Worm (Caenorhabditis elegans) whole organism, mixed stage, embryonic: Measurements from ENCODE around the gene F43G6.10.
A peak's percentile ranks its signal among the peaks of the same experiment; 100 is the strongest.

ENCODE experiments used
- M03D4.4 ChIP-seq: sonication (generic microtip); optimal IDR thresholded peaks from 2 replicates; lab custom pipeline; 2017; ENCODE audit warnings: mild to moderate bottlenecking, missing genetic modification characterization, missing compliant biosample characterization
- bed-3 ChIP-seq: fragments of 200-800 bp; sonication (Bioruptor generic); optimal IDR thresholded peaks from 3 replicates; lab custom pipeline; 2018; ENCODE audit warnings: mild to moderate bottlenecking, missing genetic modification characterization, moderate library complexity, missing compliant biosample characterization
- ceh-39 ChIP-seq: fragments of 150-350 bp; optimal IDR thresholded peaks from 2 replicates; lab custom pipeline; 2014; ENCODE audit warnings: missing biosample characterization, missing genetic modification characterization
- ceh-43 ChIP-seq: fragments of 200-800 bp; sonication (Bioruptor generic); optimal IDR thresholded peaks from 2 replicates; lab custom pipeline; 2018; ENCODE audit warnings: mild to moderate bottlenecking, missing genetic modification characterization, moderate library complexity, missing compliant biosample characterization
- ceh-83 ChIP-seq: fragments of 200-800 bp; sonication (Bioruptor generic); optimal IDR thresholded peaks from 2 replicates; lab custom pipeline; 2018; ENCODE audit warnings: mild to moderate bottlenecking, missing genetic modification characterization, missing compliant biosample characterization
- ces-1 ChIP-seq: fragments of 150-350 bp; optimal IDR thresholded peaks from 2 replicates; lab custom pipeline; 2014; ENCODE audit warnings: missing biosample characterization, missing genetic modification reagents, missing genetic modification characterization
- cnd-1 ChIP-seq: fragments of 200-800 bp; sonication (Bioruptor generic); optimal IDR thresholded peaks from 2 replicates; lab custom pipeline; 2018; ENCODE audit warnings: mild to moderate bottlenecking, missing genetic modification characterization, missing compliant biosample characterization
- drap-1 ChIP-seq: fragments of 200-800 bp; sonication (Bioruptor generic); optimal IDR thresholded peaks from 3 replicates; lab custom pipeline; 2018; ENCODE audit warnings: mild to moderate bottlenecking, missing genetic modification characterization, missing compliant biosample characterization
- elt-1 ChIP-seq: sonication (generic microtip); optimal IDR thresholded peaks from 2 replicates; lab custom pipeline; 2017; ENCODE audit warnings: missing genetic modification characterization, mild to moderate bottlenecking, missing compliant biosample characterization, antibody characterized with exemption, moderate library complexity, borderline replicate concordance; ENCODE audit not compliant: insufficient read depth
- elt-3 ChIP-seq: fragments of 150-350 bp; optimal IDR thresholded peaks from 2 replicates; lab custom pipeline; 2014; ENCODE audit warnings: missing biosample characterization, missing genetic modification characterization
- ham-2 ChIP-seq: fragments of 200-800 bp; sonication (Bioruptor generic); optimal IDR thresholded peaks from 2 replicates; lab custom pipeline; 2018; ENCODE audit warnings: mild to moderate bottlenecking, missing genetic modification characterization, missing compliant biosample characterization
- lin-13 ChIP-seq: fragments of 150-350 bp; optimal IDR thresholded peaks from 2 replicates; lab custom pipeline; 2014; ENCODE audit warnings: missing biosample characterization, missing genetic modification characterization
- lin-32 ChIP-seq: fragments of 200-800 bp; sonication (Bioruptor generic); optimal IDR thresholded peaks from 2 replicates; lab custom pipeline; 2018; ENCODE audit warnings: mild to moderate bottlenecking, missing genetic modification characterization, missing compliant biosample characterization
- lsy-2 ChIP-seq: fragments of 150-350 bp; optimal IDR thresholded peaks from 2 replicates; lab custom pipeline; 2014; ENCODE audit warnings: missing biosample characterization, missing genetic modification characterization
- mep-1 ChIP-seq: fragments of 150-350 bp; optimal IDR thresholded peaks from 2 replicates; lab custom pipeline; 2017; ENCODE audit warnings: missing biosample characterization, missing genetic modification reagents, missing genetic modification characterization, inconsistent platforms
- mls-2 ChIP-seq: sonication (generic microtip); optimal IDR thresholded peaks from 2 replicates; lab custom pipeline; 2016; ENCODE audit warnings: mild to moderate bottlenecking, missing genetic modification characterization, moderate library complexity, missing compliant biosample characterization
- nhr-2 ChIP-seq: fragments of 150-350 bp; optimal IDR thresholded peaks from 2 replicates; lab custom pipeline; 2014; ENCODE audit warnings: missing biosample characterization, missing genetic modification characterization
- nhr-237 ChIP-seq: fragments of 150-350 bp; optimal IDR thresholded peaks from 2 replicates; lab custom pipeline; 2014; ENCODE audit warnings: missing biosample characterization, missing genetic modification characterization
- nhr-76 ChIP-seq: sonication (generic microtip); optimal IDR thresholded peaks from 2 replicates; lab custom pipeline; 2017; ENCODE audit warnings: missing biosample characterization, missing genetic modification characterization
- pha-4 ChIP-seq: fragments of 150-350 bp; optimal IDR thresholded peaks from 2 replicates; lab custom pipeline; 2018; ENCODE audit warnings: missing biosample characterization, missing genetic modification reagents, missing genetic modification characterization
- sem-2 ChIP-seq: fragments of 200-800 bp; sonication (Bioruptor generic); optimal IDR thresholded peaks from 2 replicates; lab custom pipeline; 2018; ENCODE audit warnings: mild to moderate bottlenecking, missing genetic modification characterization, missing compliant biosample characterization
- snpc-4 ChIP-seq: fragments of 150-350 bp; optimal IDR thresholded peaks from 2 replicates; lab custom pipeline; 2014; ENCODE audit warnings: missing biosample characterization, missing genetic modification characterization
- sptf-1 ChIP-seq: sonication (generic microtip); optimal IDR thresholded peaks from 2 replicates; lab custom pipeline; 2017; ENCODE audit warnings: mild to moderate bottlenecking, missing genetic modification characterization, moderate library complexity, missing compliant biosample characterization
- tbx-8 ChIP-seq: fragments of 200-800 bp; sonication (Bioruptor generic); optimal IDR thresholded peaks from 2 replicates; lab custom pipeline; 2018; ENCODE audit warnings: mild to moderate bottlenecking, missing genetic modification characterization, moderate library complexity, missing compliant biosample characterization
- unc-120 ChIP-seq: sonication (generic microtip); optimal IDR thresholded peaks from 2 replicates; lab custom pipeline; 2017; ENCODE audit warnings: missing genetic modification characterization, missing compliant biosample characterization; ENCODE audit not compliant: poor library complexity, severe bottlenecking
- unc-39 ChIP-seq: fragments of 150-350 bp; optimal IDR thresholded peaks from 2 replicates; lab custom pipeline; 2014; ENCODE audit warnings: missing biosample characterization, missing genetic modification characterization
- unc-62 ChIP-seq: fragments of 150-350 bp; optimal IDR thresholded peaks from 2 replicates; lab custom pipeline; 2014; ENCODE audit warnings: missing biosample characterization, missing genetic modification reagents, missing genetic modification characterization
- zip-8 ChIP-seq: fragments of 150-350 bp; optimal IDR thresholded peaks from 2 replicates; lab custom pipeline; 2014; ENCODE audit warnings: missing biosample characterization, missing genetic modification characterization

Gene F43G6.10

DNA sequence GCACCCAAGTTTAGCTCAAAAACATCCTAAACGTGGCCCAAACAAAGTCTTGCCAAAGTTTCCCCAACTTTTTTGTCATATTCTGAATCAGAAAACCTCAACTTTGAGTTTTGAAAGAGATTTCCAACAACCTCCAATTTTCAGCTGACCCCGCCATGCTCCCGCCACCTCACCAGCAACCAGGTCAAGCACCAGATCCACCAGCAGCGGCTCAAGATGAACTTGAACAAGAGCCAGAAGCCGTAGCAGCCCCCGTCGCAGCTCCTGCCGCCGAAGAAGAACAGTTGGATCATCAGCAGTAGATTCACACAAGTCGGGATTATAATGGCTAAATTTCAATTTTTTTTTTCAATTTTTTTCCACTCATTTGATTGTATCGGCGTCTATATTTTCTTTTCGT lies 2.1 kb downstream of the F43G6.10 start:
- TF ChIP-seq mep-1 (no peak), drap-1 (GFP tag; lab: Kevin White, UChicago) (no peak), cnd-1 (tag; lab: Kevin White, UChicago) (no peak), elt-1 (tag; lab: Kevin White, UChicago) (no peak), nhr-2 (tag; lab: Kevin White, UChicago) (no peak), unc-39 (tag; lab: Kevin White, UChicago) (no peak), lin-32 (GFP tag; lab: Kevin White, UChicago) (no peak), zip-8 (no peak), sptf-1 (tag; lab: Kevin White, UChicago) (no peak), bed-3 (no peak), ceh-39 (no peak), tbx-8 (no peak)
- TF ChIP-seq, all 35 proteins: peak for 0

ce11 chrII:11813895-11814369 lies 4.8 kb downstream of the F43G6.10 start, which contains the start of gene F43G6.8:
F43G6.8 (minus strand) TSS chrII:11814092.
- TF ChIP-seq unc-62 (GFP tag; lab: Kevin White, UChicago) (no peak), unc-120 (tag; lab: Kevin White, UChicago) (peak; percentile 26), unc-39 (tag; lab: Kevin White, UChicago) (no peak), nhr-76 (tag; lab: Kevin White, UChicago) (no peak), ham-2 (GFP tag; lab: Kevin White, UChicago) (peak; percentile 40), nhr-237 (tag; lab: Kevin White, UChicago) (no peak), lin-32 (GFP tag; lab: Kevin White, UChicago) (no peak), snpc-4 (tag; lab: Kevin White, UChicago) (no peak), elt-3 (tag; lab: Kevin White, UChicago) (no peak), ces-1 (GFP tag; lab: Kevin White, UChicago) (no peak)
- TF ChIP-seq, all 35 proteins: peak for 2

ce11 chrII:11816014-11816413 lies 6.9 kb downstream of the F43G6.10 start:
- TF ChIP-seq lsy-2 (tag; lab: Kevin White, UChicago) = no peak
- TF ChIP-seq cnd-1 (tag; lab: Kevin White, UChicago) = no peak
- no peak for TF ChIP-seq M03D4.4 (tag; lab: Kevin White, UChicago)
- no peak for TF ChIP-seq sem-2 (GFP tag; lab: Kevin White, UChicago)
- no peak for TF ChIP-seq sptf-1 (tag; lab: Kevin White, UChicago)
- no peak for TF ChIP-seq snpc-4 (tag; lab: Kevin White, UChicago)
- no peak for TF ChIP-seq elt-3 (tag; lab: Kevin White, UChicago)
- TF ChIP-seq lin-13 = no peak
- no peak for TF ChIP-seq tbx-8
- no peak for TF ChIP-seq unc-62 (GFP tag; lab: Kevin White, UChicago)
- no peak for TF ChIP-seq ceh-43 (GFP tag; lab: Kevin White, UChicago)
- TF ChIP-seq ceh-39 = no peak
- no peak for TF ChIP-seq mls-2 (tag; lab: Kevin White, UChicago)
- no peak for TF ChIP-seq zip-8
- TF ChIP-seq ceh-83 (GFP tag; lab: Kevin White, UChicago) = no peak
- TF ChIP-seq, all 35 proteins: peak for 0

DNA sequence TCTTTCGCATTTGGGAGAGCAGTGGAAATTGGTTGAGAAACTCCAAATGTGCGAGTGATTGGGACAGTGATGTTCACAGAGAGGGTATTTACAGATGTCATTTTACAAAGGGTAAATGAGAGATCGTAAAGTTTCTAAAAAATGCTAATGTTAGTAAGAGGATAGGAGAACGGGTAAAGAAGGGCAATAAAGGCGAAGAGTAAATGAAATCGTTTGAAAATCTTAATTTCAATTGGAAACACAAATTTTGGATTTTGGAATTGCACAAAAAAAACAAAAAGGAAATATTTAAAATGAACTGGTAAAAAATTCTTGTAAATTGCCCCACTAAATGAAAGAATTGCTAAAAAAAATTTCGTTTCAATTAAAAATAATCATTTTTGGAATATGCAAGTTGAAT lies 7.3 kb downstream of the F43G6.10 start, which contains the start of gene pap-3:
Gene pap-3, minus strand, starts transcription at position 101 of the 400 bp plus-strand sequence.
- TF ChIP-seq cnd-1 (tag; lab: Kevin White, UChicago) (no peak), ceh-43 (GFP tag; lab: Kevin White, UChicago) (no peak), zip-8 (no peak), ceh-83 (GFP tag; lab: Kevin White, UChicago) (no peak), elt-1 (tag; lab: Kevin White, UChicago) (no peak), pha-4 (tag; lab: Kevin White, UChicago) (no peak)

- TF ChIP-seq unc-62 (GFP tag; lab: Kevin White, UChicago) (no peak), elt-1 (tag; lab: Kevin White, UChicago) (peak; percentile 50)
These were observed 10.7 kb downstream of the F43G6.10 start, which contains the start of gene Y6D1A.2 for ce11 chrII:11819824-11820223. Y6D1A.2 (minus strand) TSS chrII:11819924.
